Fruit fly (Drosophila melanogaster) whole organism, pupa: ENCODE measurements around the gene ImpE3.

ENCODE experiments used
- CG14655 ChIP-seq: fragments of 200-800 bp; sonication (Bioruptor generic); optimal IDR thresholded peaks from 3 replicates; lab custom pipeline; 2017; ENCODE audit warnings: mild to moderate bottlenecking, missing biosample characterization, missing genetic modification reagents, missing genetic modification characterization
- CG15710 ChIP-seq: fragments of 200-800 bp; sonication (Bioruptor generic); optimal IDR thresholded peaks from 2 replicates; lab custom pipeline; 2018; ENCODE audit warnings: missing biosample characterization, mild to moderate bottlenecking, missing genetic modification characterization, moderate library complexity
- CG32121 ChIP-seq: fragments of 200-800 bp; sonication (Bioruptor generic); IDR thresholded peaks from 2 replicates; pipeline ENCODE4 v1.3.6; 2022; ENCODE audit warnings: missing biosample characterization, missing genetic modification characterization
- CG8159 ChIP-seq: fragments of 200-800 bp; sonication (Bioruptor generic); optimal IDR thresholded peaks from 3 replicates; lab custom pipeline; 2018; ENCODE audit warnings: missing biosample characterization, mild to moderate bottlenecking, missing genetic modification characterization, moderate library complexity
- CG8301 ChIP-seq: fragments of 200-800 bp; sonication (Bioruptor generic); optimal IDR thresholded peaks from 2 replicates; lab custom pipeline; 2018; ENCODE audit warnings: missing biosample characterization, mild to moderate bottlenecking, missing genetic modification characterization
- Ets98B ChIP-seq: fragments of 200-800 bp; sonication (Bioruptor generic); IDR thresholded peaks from 2 replicates; pipeline ENCODE4 v1.3.6; 2022; ENCODE audit warnings: missing biosample characterization, missing genetic modification characterization
- Pif1B ChIP-seq: fragments of 200-800 bp; sonication (Bioruptor generic); optimal IDR thresholded peaks from 3 replicates; lab custom pipeline; 2016; ENCODE audit warnings: missing biosample characterization, missing genetic modification characterization
- Snoo ChIP-seq: fragments of 200-800 bp; sonication (Bioruptor generic); optimal IDR thresholded peaks from 3 replicates; lab custom pipeline; 2017; ENCODE audit warnings: missing biosample characterization, mild to moderate bottlenecking, missing genetic modification characterization, inconsistent platforms
- fd96Ca ChIP-seq: fragments of 200-800 bp; sonication (Bioruptor generic); IDR thresholded peaks from 3 replicates; pipeline ENCODE4 v1.3.6; 2022; ENCODE audit warnings: missing biosample characterization, missing genetic modification characterization

- TF ChIP-seq Snoo (tag; lab: Kevin White, UChicago): no peak
- TF ChIP-seq Ets98B: no peak
- no peak for TF ChIP-seq CG14655 (GFP tag; lab: Kevin White, UChicago)
- TF ChIP-seq Pif1B (GFP tag; lab: Kevin White, UChicago): no peak
- no peak for TF ChIP-seq CG15710 (tag; lab: Kevin White, UChicago)
- TF ChIP-seq CG8159: no peak
- no peak for TF ChIP-seq CG8301 (tag; lab: Kevin White, UChicago)
- no peak for TF ChIP-seq CG32121 (GFP tag; lab: Robert Waterston, UW)
- TF ChIP-seq fd96Ca (GFP tag; lab: Robert Waterston, UW): no peak
These were observed 979 bp upstream of the ImpE3 start, which contains the start of the genes CG10903 and CG2747 for dm6 chr3R:8030151-8030899.
